Worm (Caenorhabditis elegans) whole organism, L4 larva: ENCODE data around the gene B0513.90.
A peak's percentile ranks its signal among the peaks of the same experiment; 100 is the strongest.

Experiments used
- F10B5.3 ChIP-seq: sonication (generic microtip); optimal IDR thresholded peaks from 2 replicates; lab custom pipeline; 2016; ENCODE audit warnings: mild to moderate bottlenecking, missing genetic modification characterization, missing compliant biosample characterization
- F37D6.2 ChIP-seq: sonication (generic microtip); optimal IDR thresholded peaks from 2 replicates; lab custom pipeline; 2016; ENCODE audit warnings: mild to moderate bottlenecking, missing genetic modification characterization, missing compliant biosample characterization
- F44E2.7 ChIP-seq: fragments of 200-800 bp; sonication (Bioruptor generic); IDR thresholded peaks from 2 replicates; pipeline ENCODE4 v2.1.2; 2022; ENCODE audit warnings: missing genetic modification characterization, missing compliant biosample characterization
- F49E8.2 ChIP-seq: sonication (generic microtip); optimal IDR thresholded peaks from 2 replicates; lab custom pipeline; 2016; ENCODE audit warnings: missing compliant biosample characterization, mild to moderate bottlenecking, missing genetic modification characterization, borderline replicate concordance
- Y105C5A.15 ChIP-seq: fragments of 200-800 bp; sonication (Bioruptor generic); IDR thresholded peaks from 2 replicates; pipeline ENCODE4 v1.3.6; 2022; ENCODE audit warnings: missing genetic modification characterization, missing compliant biosample characterization
- arid-1 ChIP-seq: fragments of 200-800 bp; sonication (Bioruptor generic); conservative IDR thresholded peaks from 2 replicates; pipeline ENCODE4 v1.3.6; 2022; ENCODE audit warnings: missing genetic modification reagents, missing genetic modification characterization, missing compliant biosample characterization
- attf-4 ChIP-seq: sonication (generic microtip); optimal IDR thresholded peaks from 3 replicates; lab custom pipeline; 2017; ENCODE audit warnings: missing biosample characterization, missing genetic modification characterization
- ceh-28 ChIP-seq: fragments of 150-350 bp; optimal IDR thresholded peaks from 2 replicates; lab custom pipeline; 2014; ENCODE audit warnings: missing biosample characterization, missing genetic modification reagents, missing genetic modification characterization
- cey-2 ChIP-seq: sonication (generic microtip); optimal IDR thresholded peaks from 3 replicates; lab custom pipeline; 2017; ENCODE audit warnings: missing genetic modification characterization, mild to moderate bottlenecking, missing compliant biosample characterization, antibody characterized with exemption, borderline replicate concordance; ENCODE audit not compliant: insufficient read depth
- duxl-1 ChIP-seq: sonication (generic microtip); optimal IDR thresholded peaks from 2 replicates; lab custom pipeline; 2016; ENCODE audit warnings: mild to moderate bottlenecking, missing genetic modification characterization, moderate library complexity, missing compliant biosample characterization; ENCODE audit not compliant: poor library complexity
- egl-43 ChIP-seq: fragments of 200-800 bp; sonication (Bioruptor generic); IDR thresholded peaks from 2 replicates; pipeline ENCODE4 v1.3.6; 2022; ENCODE audit warnings: missing genetic modification reagents, missing genetic modification characterization, missing compliant biosample characterization
- fkh-10 ChIP-seq: fragments of 150-350 bp; optimal IDR thresholded peaks from 2 replicates; lab custom pipeline; 2014; ENCODE audit warnings: missing biosample characterization, missing genetic modification reagents, missing genetic modification characterization
- fos-1 ChIP-seq: fragments of 150-350 bp; optimal IDR thresholded peaks from 2 replicates; lab custom pipeline; 2014; ENCODE audit warnings: missing biosample characterization, missing genetic modification characterization
- gei-8 ChIP-seq: fragments of 200-800 bp; sonication (Bioruptor generic); optimal IDR thresholded peaks from 2 replicates; lab custom pipeline; 2018; ENCODE audit warnings: mild to moderate bottlenecking, missing genetic modification characterization, missing compliant biosample characterization
- hif-1 ChIP-seq, 2 experiments: sonication (generic microtip); optimal IDR thresholded peaks; 2 replicates each; lab custom pipeline; 2016 to 2017; ENCODE audit warnings: missing compliant biosample characterization in 2 of 2, missing genetic modification characterization in 2 of 2, missing genetic modification reagents in 2 of 2, missing genotype in 2 of 2, mild to moderate bottlenecking in 1 of 2
- hlh-30 ChIP-seq: sonication (generic microtip); optimal IDR thresholded peaks from 2 replicates; lab custom pipeline; 2017; ENCODE audit warnings: antibody characterized with exemption, mild to moderate bottlenecking, missing genetic modification characterization, missing compliant biosample characterization; ENCODE audit not compliant: insufficient read depth
- hmg-1.1 ChIP-seq: fragments of 200-800 bp; sonication (Bioruptor generic); IDR thresholded peaks from 2 replicates; pipeline ENCODE4 v1.3.6; 2022; ENCODE audit warnings: missing genetic modification reagents, missing genetic modification characterization, missing compliant biosample characterization
- jun-1 ChIP-seq: fragments of 150-350 bp; optimal IDR thresholded peaks from 2 replicates; lab custom pipeline; 2014; ENCODE audit warnings: missing biosample characterization, missing genetic modification reagents, missing genetic modification characterization
- lim-7 ChIP-seq: fragments of 200-800 bp; sonication (Bioruptor generic); IDR thresholded peaks from 2 replicates; pipeline ENCODE4 v1.3.6; 2022; ENCODE audit warnings: missing genetic modification characterization, missing compliant biosample characterization
- lin-13 ChIP-seq: fragments of 150-350 bp; optimal IDR thresholded peaks from 2 replicates; lab custom pipeline; 2014; ENCODE audit warnings: missing biosample characterization, missing genetic modification reagents, missing genetic modification characterization
- lin-38 ChIP-seq: fragments of 200-800 bp; sonication (Bioruptor generic); IDR thresholded peaks from 2 replicates; pipeline ENCODE4 v1.3.6; 2022; ENCODE audit warnings: missing genetic modification reagents, missing genetic modification characterization, missing compliant biosample characterization
- lir-3 ChIP-seq: sonication (generic microtip); optimal IDR thresholded peaks from 2 replicates; lab custom pipeline; 2016; ENCODE audit warnings: mild to moderate bottlenecking, missing genetic modification characterization, missing compliant biosample characterization
- madf-9 ChIP-seq: fragments of 200-800 bp; sonication (Bioruptor generic); conservative IDR thresholded peaks from 2 replicates; pipeline ENCODE4 v1.3.6; 2022; ENCODE audit warnings: missing genetic modification reagents, missing genetic modification characterization, missing compliant biosample characterization
- mdl-1 ChIP-seq, 2 experiments: fragments of 150-350 bp in 1 of 2; sonication (generic microtip) in 1 of 2; optimal IDR thresholded peaks; 2 replicates each; lab custom pipeline; 2014 to 2017; ENCODE audit warnings: missing biosample characterization in 2 of 2, missing genetic modification characterization in 2 of 2
- mes-2 ChIP-seq: sonication (generic microtip); optimal IDR thresholded peaks from 2 replicates; lab custom pipeline; 2016; ENCODE audit warnings: missing genotype, mild to moderate bottlenecking, missing genetic modification characterization, missing compliant biosample characterization; ENCODE audit not compliant: poor library complexity, severe bottlenecking
- mxl-3 ChIP-seq: fragments of 200-800 bp; sonication (Bioruptor generic); optimal IDR thresholded peaks from 2 replicates; lab custom pipeline; 2018; ENCODE audit warnings: mild to moderate bottlenecking, missing genetic modification characterization, missing compliant biosample characterization
- nhr-10 ChIP-seq: fragments of 150-350 bp; optimal IDR thresholded peaks from 2 replicates; lab custom pipeline; 2014; ENCODE audit warnings: missing biosample characterization, missing genetic modification characterization
- nhr-111 ChIP-seq: fragments of 200-800 bp; sonication (Bioruptor generic); optimal IDR thresholded peaks from 2 replicates; lab custom pipeline; 2018; ENCODE audit warnings: mild to moderate bottlenecking, missing genetic modification characterization, missing compliant biosample characterization
- nhr-237 ChIP-seq: sonication (generic microtip); optimal IDR thresholded peaks from 2 replicates; lab custom pipeline; 2017; ENCODE audit warnings: missing biosample characterization, missing genetic modification characterization
- nhr-28 ChIP-seq: fragments of 150-350 bp; optimal IDR thresholded peaks from 2 replicates; lab custom pipeline; 2014; ENCODE audit warnings: missing biosample characterization, missing genetic modification characterization
- nhr-41 ChIP-seq: fragments of 200-800 bp; sonication (Bioruptor generic); IDR thresholded peaks from 2 replicates; pipeline ENCODE4 v1.3.6; 2022; ENCODE audit warnings: missing genetic modification reagents, missing genetic modification characterization, missing compliant biosample characterization
- pha-4 ChIP-seq, 2 experiments: fragments of 150-350 bp in 1 of 2; fragments of 200-800 bp in 1 of 2; sonication (Bioruptor generic) in 1 of 2; IDR thresholded peaks in 1 of 2; optimal IDR thresholded peaks in 1 of 2; 2 replicates each; pipeline versions ENCODE4 v1.3.6 to Lab custom; 2014 to 2022; ENCODE audit warnings: missing genetic modification characterization in 2 of 2, missing genetic modification reagents in 2 of 2, missing biosample characterization in 1 of 2, missing compliant biosample characterization in 1 of 2
- skn-1 ChIP-seq: fragments of 150-350 bp; optimal IDR thresholded peaks from 2 replicates; lab custom pipeline; 2014; ENCODE audit warnings: missing biosample characterization, missing genetic modification characterization
- tag-97 ChIP-seq: fragments of 200-800 bp; sonication (Bioruptor generic); IDR thresholded peaks from 2 replicates; pipeline ENCODE4 v1.3.6; 2022; ENCODE audit warnings: missing genetic modification characterization, missing compliant biosample characterization
- tra-1 ChIP-seq: fragments of 200-800 bp; sonication (Bioruptor generic); IDR thresholded peaks from 2 replicates; pipeline ENCODE4 v1.3.6; 2022; ENCODE audit warnings: missing genetic modification reagents, missing genetic modification characterization, missing compliant biosample characterization
- zag-1 ChIP-seq: fragments of 150-350 bp; optimal IDR thresholded peaks from 2 replicates; lab custom pipeline; 2014; ENCODE audit warnings: missing biosample characterization, missing genetic modification characterization
- zfp-2 ChIP-seq: sonication (generic microtip); optimal IDR thresholded peaks from 2 replicates; lab custom pipeline; 2016; ENCODE audit warnings: mild to moderate bottlenecking, missing genetic modification characterization, missing compliant biosample characterization
- zfp-3 ChIP-seq: fragments of 200-800 bp; sonication (Bioruptor generic); conservative IDR thresholded peaks from 2 replicates; pipeline ENCODE4 v1.3.6; 2022; ENCODE audit warnings: missing genetic modification reagents, missing genetic modification characterization, missing compliant biosample characterization
- ztf-11 ChIP-seq: fragments of 150-350 bp; optimal IDR thresholded peaks from 2 replicates; lab custom pipeline; 2014; ENCODE audit warnings: missing biosample characterization, missing genetic modification characterization
- ztf-7 ChIP-seq: fragments of 150-350 bp; optimal IDR thresholded peaks from 2 replicates; lab custom pipeline; 2014; ENCODE audit warnings: missing biosample characterization, missing genetic modification characterization

The B0513.90 gene

DNA sequence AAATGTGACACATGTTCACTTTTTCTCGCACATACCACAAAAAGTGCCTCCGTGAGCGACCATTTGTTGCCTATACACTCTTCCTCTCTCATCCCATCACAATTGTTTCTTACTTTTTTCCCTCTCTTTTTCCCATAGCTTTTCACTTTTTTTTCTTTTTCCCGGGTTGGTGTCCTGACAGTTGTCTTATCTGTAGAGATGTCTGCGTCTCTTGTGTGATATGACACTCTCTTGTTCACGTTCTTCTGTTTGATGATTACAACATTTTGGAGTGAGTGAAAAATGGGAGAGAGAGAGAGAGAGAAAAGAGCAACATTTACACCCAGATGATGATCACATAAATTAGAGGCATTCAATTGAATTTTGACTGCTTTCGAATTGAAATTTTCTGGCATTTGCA is 40.5 kb upstream of the B0513.90 start (continued):
- TF ChIP-seq cey-2 = no peak
- TF ChIP-seq F44E2.7 (GFP tag; lab: Robert Waterston, UW) = no peak
- TF ChIP-seq zag-1 (tag; lab: Kevin White, UChicago) = no peak
- no peak for TF ChIP-seq jun-1 (tag; lab: Kevin White, UChicago)
- TF ChIP-seq mxl-3 (GFP tag; lab: Kevin White, UChicago) = no peak
- no peak for TF ChIP-seq ztf-11 (tag; lab: Kevin White, UChicago)
- no peak for TF ChIP-seq nhr-111 (GFP tag; lab: Kevin White, UChicago)
- TF ChIP-seq fkh-10 (GFP tag; lab: Kevin White, UChicago) = no peak
- peak; percentile 93 for TF ChIP-seq nhr-28 (tag; lab: Kevin White, UChicago)
- no peak for TF ChIP-seq mes-2 (tag; lab: Kevin White, UChicago)
- TF ChIP-seq zfp-3 (GFP tag; lab: Robert Waterston, UW) = no peak
- TF ChIP-seq ztf-7 = peak; percentile 48
- no peak for TF ChIP-seq F49E8.2 (tag; lab: Kevin White, UChicago)
- no peak for TF ChIP-seq egl-43 (GFP tag; lab: Robert Waterston, UW)
- no peak for TF ChIP-seq Y105C5A.15 (GFP tag; lab: Robert Waterston, UW)
- no peak for TF ChIP-seq gei-8
- TF ChIP-seq nhr-10 (tag; lab: Kevin White, UChicago) = no peak
- TF ChIP-seq fos-1 (tag; lab: Kevin White, UChicago) = no peak
- no peak for TF ChIP-seq zfp-2 (tag; lab: Kevin White, UChicago)
- no peak for TF ChIP-seq lim-7 (GFP tag; lab: Robert Waterston, UW)
- TF ChIP-seq madf-9 (GFP tag; lab: Robert Waterston, UW) = no peak
- TF ChIP-seq tag-97 (GFP tag; lab: Robert Waterston, UW) = no peak
- no peak for TF ChIP-seq F10B5.3 (tag; lab: Kevin White, UChicago)
- no peak for TF ChIP-seq pha-4 (GFP tag; IDR thresholded peaks at IDR 0.05; lab: Robert Waterston, UW)
- peak; percentile 1 for TF ChIP-seq pha-4 (tag; optimal IDR thresholded peaks at IDR 0.05; lab: Kevin White, UChicago)
- no peak for TF ChIP-seq skn-1 (tag; lab: Kevin White, UChicago)
- TF ChIP-seq hmg-1.1 (GFP tag; lab: Robert Waterston, UW) = no peak
- TF ChIP-seq lin-13 (GFP tag; lab: Kevin White, UChicago) = peak; percentile 5
- TF ChIP-seq attf-4 = no peak
- TF ChIP-seq tra-1 (GFP tag; lab: Robert Waterston, UW) = no peak; the same call in none of the 2 replicates

DNA sequence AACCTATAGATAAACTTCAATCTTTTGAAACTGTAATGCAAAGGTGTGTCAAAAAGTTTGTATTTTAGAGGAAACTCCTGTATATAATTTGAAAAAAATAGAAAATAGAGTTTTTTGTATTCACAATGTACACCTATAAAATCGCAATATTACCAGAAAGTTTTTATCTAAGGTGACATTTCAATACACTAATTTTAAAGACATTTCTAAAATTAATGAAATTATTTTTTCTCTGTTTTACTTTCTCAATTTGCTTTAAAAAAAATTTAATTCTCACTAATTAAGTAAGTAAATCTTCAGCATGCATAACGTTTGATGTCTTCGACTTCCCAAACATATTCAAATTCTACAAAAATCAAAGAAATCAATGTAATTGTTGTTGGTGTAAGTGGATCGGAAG is 39.3 kb upstream of the B0513.90 start, which contains the start of gene rga-5:
rga-5 (plus strand) TSS at position 301 of the 400 bp plus-strand sequence.
- TF ChIP-seq hlh-30 (no peak), hmg-1.1 (GFP tag; lab: Robert Waterston, UW) (no peak), mxl-3 (GFP tag; lab: Kevin White, UChicago) (no peak), F37D6.2 (tag; lab: Kevin White, UChicago) (no peak), nhr-41 (GFP tag; lab: Robert Waterston, UW) (no peak), lir-3 (tag; lab: Kevin White, UChicago) (no peak), madf-9 (GFP tag; lab: Robert Waterston, UW) (no peak), lin-38 (GFP tag; lab: Robert Waterston, UW) (no peak), hif-1 (tag; optimal IDR thresholded peaks at IDR 0.05; lab: Kevin White, UChicago) (no peak), nhr-237 (tag; lab: Kevin White, UChicago) (no peak), duxl-1 (no peak), mdl-1 (tag; optimal IDR thresholded peaks at IDR 0.05; lab: Kevin White, UChicago) (no peak), ceh-28 (tag; lab: Kevin White, UChicago) (no peak), arid-1 (GFP tag; lab: Robert Waterston, UW) (no peak), lim-7 (GFP tag; lab: Robert Waterston, UW) (no peak), ztf-11 (tag; lab: Kevin White, UChicago) (no peak), F10B5.3 (tag; lab: Kevin White, UChicago) (no peak)
